Worm (Caenorhabditis elegans) whole organism, L4 larva: Measurements from ENCODE around the gene Y62H9A.16.

Experiments used
- lin-15B ChIP-seq: fragments of 150-350 bp; sonication (generic microtip); optimal IDR thresholded peaks from 3 replicates; lab custom pipeline; 2014; ENCODE audit warnings: missing biosample characterization, missing genetic modification characterization
- nhr-11 ChIP-seq: fragments of 150-350 bp; optimal IDR thresholded peaks from 2 replicates; lab custom pipeline; 2014; ENCODE audit warnings: missing biosample characterization, missing genetic modification characterization
- nhr-111 ChIP-seq: fragments of 200-800 bp; sonication (Bioruptor generic); optimal IDR thresholded peaks from 2 replicates; lab custom pipeline; 2018; ENCODE audit warnings: mild to moderate bottlenecking, missing genetic modification characterization, missing compliant biosample characterization
- nhr-6 ChIP-seq: fragments of 150-350 bp; optimal IDR thresholded peaks from 2 replicates; lab custom pipeline; 2014; ENCODE audit warnings: missing biosample characterization, missing genetic modification characterization
- snpc-1.2 ChIP-seq: fragments of 200-800 bp; sonication (Bioruptor generic); IDR thresholded peaks from 2 replicates; pipeline ENCODE4 v1.3.6; 2022; ENCODE audit warnings: missing genetic modification reagents, missing genetic modification characterization, missing compliant biosample characterization

ce11 chrX:11924158-11924557 lies 6.1 kb downstream of the Y62H9A.16 start, which contains the start of gene F55G7.1:
- TF ChIP-seq nhr-11 (tag; lab: Kevin White, UChicago) (no peak), lin-15B (no peak), nhr-6 (tag; lab: Kevin White, UChicago) (no peak), nhr-111 (GFP tag; lab: Kevin White, UChicago) (no peak), snpc-1.2 (GFP tag; lab: Robert Waterston, UW) (no peak)
